Comparison of ENCODE assay signal across 4 fruit fly cellular contexts in the genomic region with DNA sequence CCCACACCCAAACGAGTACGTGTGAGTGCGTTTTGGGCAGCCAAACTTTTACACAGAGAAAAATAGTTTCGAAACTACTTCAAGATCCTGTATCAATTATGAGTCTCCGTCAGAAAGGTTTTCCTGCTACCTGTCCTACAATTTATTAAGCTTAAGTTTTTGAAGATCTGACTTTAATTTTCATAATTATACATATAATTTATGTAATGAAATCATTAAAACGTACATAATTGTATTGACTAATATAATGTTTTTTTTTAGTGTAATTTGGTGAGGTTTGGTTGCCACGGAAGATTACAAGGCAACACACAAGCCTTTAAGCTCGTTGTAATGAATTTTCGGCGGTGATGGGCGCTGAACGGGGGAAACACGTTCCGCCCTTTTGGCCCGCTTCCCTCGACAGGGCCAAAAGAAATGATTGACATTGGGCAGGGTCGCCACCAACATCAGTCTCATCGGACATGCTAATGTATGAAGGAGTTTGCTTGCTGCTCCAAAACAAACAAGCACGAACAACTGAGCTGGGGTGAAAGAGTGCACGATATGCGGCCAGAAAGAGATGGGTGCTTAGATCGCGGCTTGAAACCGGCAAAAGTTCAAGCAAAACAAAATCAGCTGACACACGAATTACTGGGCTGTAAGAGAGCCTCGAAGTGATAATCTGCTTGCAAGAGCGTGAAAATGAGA.
TF ChIP-seq lines count a peak whose summit lies in the region.

No protein-coding gene starts in this region.

- no peak for TF ChIP-seq CTCF in whole organism, embryonic (GFP tag; optimal IDR thresholded peaks at IDR 0.05; lab: Kevin White, UChicago)

TF ChIP-seq in whole organism, embryonic, 481 proteins besides CTCF, POLR2A, EP300 and RAD21 (continues in another document):
- TF ChIP-seq CG3065 (GFP tag; optimal IDR thresholded peaks at IDR 0.05; lab: Kevin White, UChicago) = no peak
- TF ChIP-seq kay (GFP tag; optimal IDR thresholded peaks at IDR 0.05; lab: Kevin White, UChicago) = no peak
- TF ChIP-seq z (GFP tag; IDR thresholded peaks at IDR 0.05; lab: Robert Waterston, UW) = no peak
- peak; percentile 25 for TF ChIP-seq CG11723 (GFP tag; optimal IDR thresholded peaks at IDR 0.05; lab: Kevin White, UChicago)
- TF ChIP-seq en (GFP tag; optimal IDR thresholded peaks at IDR 0.05; lab: Kevin White, UChicago) = no peak
- TF ChIP-seq crp (GFP tag; optimal IDR thresholded peaks at IDR 0.05; lab: Kevin White, UChicago) = no peak
- peak; percentile 30 for TF ChIP-seq CG5245 (GFP tag; optimal IDR thresholded peaks at IDR 0.05; lab: Kevin White, UChicago)
- no peak for TF ChIP-seq Taf1 (GFP tag; IDR thresholded peaks at IDR 0.05; lab: Robert Waterston, UW)
- TF ChIP-seq CG13123 (GFP tag; optimal IDR thresholded peaks at IDR 0.05; lab: Kevin White, UChicago) = peak; percentile 42
- TF ChIP-seq zfh2 (GFP tag; optimal IDR thresholded peaks at IDR 0.05; lab: Kevin White, UChicago) = no peak
- no peak for TF ChIP-seq CG8478 (optimal IDR thresholded peaks at IDR 0.05; lab: Kevin White, UChicago)
- TF ChIP-seq ase (GFP tag; IDR thresholded peaks at IDR 0.05; lab: Robert Waterston, UW) = peak; percentile 57; the same call in 1 of the 3 replicates
- no peak for TF ChIP-seq CG6791 (GFP tag; IDR thresholded peaks at IDR 0.05; lab: Robert Waterston, UW; ENCODE audit: partially characterized antibody)
- TF ChIP-seq PHDP (tag; optimal IDR thresholded peaks at IDR 0.05; lab: Kevin White, UChicago) = peak; percentile 81
- TF ChIP-seq Ssrp (tag; optimal IDR thresholded peaks at IDR 0.05; lab: Kevin White, UChicago) = peak; percentile 79
- peak; percentile 31; the same call in 1 of the 2 replicates for TF ChIP-seq chm (GFP tag; IDR thresholded peaks at IDR 0.05; lab: Robert Waterston, UW)
- TF ChIP-seq Sry-δ (GFP tag; optimal IDR thresholded peaks at IDR 0.05; lab: Kevin White, UChicago) = no peak
- peak; percentile 28 for TF ChIP-seq Hmr (GFP tag; optimal IDR thresholded peaks at IDR 0.05; lab: Kevin White, UChicago)
- TF ChIP-seq trem (tag; optimal IDR thresholded peaks at IDR 0.05; lab: Kevin White, UChicago) = peak; percentile 66
- peak; percentile 32 for TF ChIP-seq Chrac-16 (GFP tag; optimal IDR thresholded peaks at IDR 0.05; lab: Kevin White, UChicago)

TF ChIP-seq in whole organism, prepupa, 60 proteins besides CTCF, POLR2A, EP300 and RAD21 (continues in another document):
- TF ChIP-seq CG10631 (GFP tag; optimal IDR thresholded peaks at IDR 0.05; lab: Kevin White, UChicago) = peak; percentile 56
- no peak for TF ChIP-seq fd85E (GFP tag; optimal IDR thresholded peaks at IDR 0.05; lab: Kevin White, UChicago)
- no peak for TF ChIP-seq fkh (GFP tag; optimal IDR thresholded peaks at IDR 0.05; lab: Kevin White, UChicago)
- peak; percentile 19; the same call in 2 of the 3 replicates for TF ChIP-seq CG6163 (GFP tag; IDR thresholded peaks at IDR 0.05; lab: Robert Waterston, UW)
- TF ChIP-seq lz (GFP tag; optimal IDR thresholded peaks at IDR 0.05; lab: Kevin White, UChicago) = peak; percentile 77
- peak; percentile 51 for TF ChIP-seq CG4318 (GFP tag; optimal IDR thresholded peaks at IDR 0.05; lab: Kevin White, UChicago)
- peak; percentile 73; the same call in 2 of the 3 replicates for TF ChIP-seq eg (GFP tag; IDR thresholded peaks at IDR 0.05; lab: Robert Waterston, UW)
- TF ChIP-seq Sox14 (GFP tag; optimal IDR thresholded peaks at IDR 0.05; lab: Kevin White, UChicago) = peak; percentile 37
- TF ChIP-seq Blimp-1 (GFP tag; optimal IDR thresholded peaks at IDR 0.05; lab: Kevin White, UChicago) = peak; percentile 66
- TF ChIP-seq Hr38 (GFP tag; optimal IDR thresholded peaks at IDR 0.05; lab: Kevin White, UChicago) = no peak
- peak; percentile 50 for TF ChIP-seq CG3919 (GFP tag; optimal IDR thresholded peaks at IDR 0.05; lab: Kevin White, UChicago)
- no peak for TF ChIP-seq CG1621 (tag; optimal IDR thresholded peaks at IDR 0.05; lab: Kevin White, UChicago)
- peak; percentile 54 for TF ChIP-seq CG6276 (GFP tag; optimal IDR thresholded peaks at IDR 0.05; lab: Kevin White, UChicago)
- peak; percentile 67 for TF ChIP-seq achi (GFP tag; optimal IDR thresholded peaks at IDR 0.05; lab: Kevin White, UChicago)
- peak; percentile 78 for TF ChIP-seq CG31627 (GFP tag; optimal IDR thresholded peaks at IDR 0.05; lab: Kevin White, UChicago)
- peak; percentile 87 for TF ChIP-seq esn (GFP tag; optimal IDR thresholded peaks at IDR 0.05; lab: Kevin White, UChicago)
- peak; percentile 78 for TF ChIP-seq Hr39 (GFP tag; optimal IDR thresholded peaks at IDR 0.05; lab: Kevin White, UChicago)
- no peak for TF ChIP-seq fd59A (GFP tag; optimal IDR thresholded peaks at IDR 0.05; lab: Kevin White, UChicago)
- peak; percentile 78 for TF ChIP-seq CG6792 (GFP tag; optimal IDR thresholded peaks at IDR 0.05; lab: Kevin White, UChicago)
- peak; percentile 84 for TF ChIP-seq Sox102F (GFP tag; optimal IDR thresholded peaks at IDR 0.05; lab: Kevin White, UChicago)
- peak; percentile 83 for TF ChIP-seq CG34406 (GFP tag; optimal IDR thresholded peaks at IDR 0.05; lab: Kevin White, UChicago)

TF ChIP-seq in whole organism, pupa, 21 proteins besides CTCF, POLR2A, EP300 and RAD21:
- no peak for TF ChIP-seq CG15710 (tag; optimal IDR thresholded peaks at IDR 0.05; lab: Kevin White, UChicago)
- TF ChIP-seq CG10348 (GFP tag; IDR thresholded peaks at IDR 0.05; lab: Robert Waterston, UW) = no peak
- TF ChIP-seq CG17806 (tag; optimal IDR thresholded peaks at IDR 0.05; lab: Kevin White, UChicago) = no peak
- no peak for TF ChIP-seq EcR (GFP tag; optimal IDR thresholded peaks at IDR 0.05; lab: Kevin White, UChicago)
- TF ChIP-seq Pif1A (GFP tag; optimal IDR thresholded peaks at IDR 0.05; lab: Kevin White, UChicago) = peak; percentile 5
- TF ChIP-seq CG4496 (GFP tag; IDR thresholded peaks at IDR 0.05; lab: Robert Waterston, UW) = peak; percentile 38; the same call in 1 of the 3 replicates
- no peak for TF ChIP-seq gl (tag; optimal IDR thresholded peaks at IDR 0.05; lab: Kevin White, UChicago)
- TF ChIP-seq Ets98B (GFP tag; IDR thresholded peaks at IDR 0.05; lab: Robert Waterston, UW) = peak; percentile 29; the same call in 1 of the 2 replicates
- TF ChIP-seq CG14655 (GFP tag; optimal IDR thresholded peaks at IDR 0.05; lab: Kevin White, UChicago) = peak; percentile 64
- TF ChIP-seq CG8301 (tag; optimal IDR thresholded peaks at IDR 0.05; lab: Kevin White, UChicago) = peak; percentile 42
- no peak for TF ChIP-seq CG9948 (tag; optimal IDR thresholded peaks at IDR 0.05; lab: Kevin White, UChicago)
- no peak for TF ChIP-seq CG32121 (GFP tag; IDR thresholded peaks at IDR 0.05; lab: Robert Waterston, UW)
- TF ChIP-seq Pif1B (GFP tag; optimal IDR thresholded peaks at IDR 0.05; lab: Kevin White, UChicago) = peak; percentile 50
- peak; percentile 85 for TF ChIP-seq Snoo (tag; optimal IDR thresholded peaks at IDR 0.05; lab: Kevin White, UChicago)
- TF ChIP-seq rn (GFP tag; IDR thresholded peaks at IDR 0.05; lab: Robert Waterston, UW) = no peak
- no peak for TF ChIP-seq CG12605 (GFP tag; IDR thresholded peaks at IDR 0.05; lab: Robert Waterston, UW)
- no peak for TF ChIP-seq D1 (tag; optimal IDR thresholded peaks at IDR 0.05; lab: Kevin White, UChicago)
- no peak for TF ChIP-seq CG34367 (tag; optimal IDR thresholded peaks at IDR 0.05; lab: Kevin White, UChicago)

TF ChIP-seq in whole organism, wandering third instar larva, 38 proteins besides CTCF, POLR2A, EP300 and RAD21:
- TF ChIP-seq psq (GFP tag; optimal IDR thresholded peaks at IDR 0.05; lab: Kevin White, UChicago) (peak; percentile 17), HLH106 (tag; optimal IDR thresholded peaks at IDR 0.05; lab: Kevin White, UChicago) (peak; percentile 68), h (GFP tag; optimal IDR thresholded peaks at IDR 0.05; lab: Kevin White, UChicago) (peak; percentile 28), dmrt93B (GFP tag; optimal IDR thresholded peaks at IDR 0.05; lab: Kevin White, UChicago) (peak; percentile 57), lola (GFP tag; optimal IDR thresholded peaks at IDR 0.05; lab: Kevin White, UChicago) (no peak), Dif (GFP tag; optimal IDR thresholded peaks at IDR 0.05; lab: Kevin White, UChicago; ENCODE audit: partially characterized antibody) (peak; percentile 25), Mio (GFP tag; optimal IDR thresholded peaks at IDR 0.05; lab: Kevin White, UChicago) (no peak), foxo (GFP tag; optimal IDR thresholded peaks at IDR 0.05; lab: Kevin White, UChicago) (peak in 1 of 2 experiments; percentile 69), CG9705 (GFP tag; optimal IDR thresholded peaks at IDR 0.05; lab: Kevin White, UChicago) (peak; percentile 19), Rel (GFP tag; optimal IDR thresholded peaks at IDR 0.05; lab: Kevin White, UChicago) (no peak), Rel (tag; optimal IDR thresholded peaks at IDR 0.05; lab: Kevin White, UChicago) (no peak), fru (GFP tag; optimal IDR thresholded peaks at IDR 0.05; lab: Kevin White, UChicago) (peak; percentile 30), Sp1 (GFP tag; optimal IDR thresholded peaks at IDR 0.05; lab: Kevin White, UChicago) (peak; percentile 71)
